Fruit fly (Drosophila melanogaster) whole organism: ENCODE data around the gene CG8202.

Experiments
- CG8478 ChIP-seq: fragments of >200 bp; optimal IDR thresholded peaks from 2 replicates; lab custom pipeline; 2018; ENCODE audit warnings: inconsistent platforms
- pan ChIP-seq: fragments of >200 bp; optimal IDR thresholded peaks from 2 replicates; lab custom pipeline; 2017

- TF ChIP-seq CG8478 (lab: Kevin White, UChicago): no peak
- TF ChIP-seq pan (lab: Kevin White, UChicago): no peak
Observed at dm6 chr3R:8746354-8746753, 14.5 kb downstream of the CG8202 start.
